Fruit fly (Drosophila melanogaster): ENCODE data around the gene RhoGAP16F.
A peak's percentile ranks its signal among the peaks of the same experiment; 100 is the strongest.

The RhoGAP16F gene

DNA sequence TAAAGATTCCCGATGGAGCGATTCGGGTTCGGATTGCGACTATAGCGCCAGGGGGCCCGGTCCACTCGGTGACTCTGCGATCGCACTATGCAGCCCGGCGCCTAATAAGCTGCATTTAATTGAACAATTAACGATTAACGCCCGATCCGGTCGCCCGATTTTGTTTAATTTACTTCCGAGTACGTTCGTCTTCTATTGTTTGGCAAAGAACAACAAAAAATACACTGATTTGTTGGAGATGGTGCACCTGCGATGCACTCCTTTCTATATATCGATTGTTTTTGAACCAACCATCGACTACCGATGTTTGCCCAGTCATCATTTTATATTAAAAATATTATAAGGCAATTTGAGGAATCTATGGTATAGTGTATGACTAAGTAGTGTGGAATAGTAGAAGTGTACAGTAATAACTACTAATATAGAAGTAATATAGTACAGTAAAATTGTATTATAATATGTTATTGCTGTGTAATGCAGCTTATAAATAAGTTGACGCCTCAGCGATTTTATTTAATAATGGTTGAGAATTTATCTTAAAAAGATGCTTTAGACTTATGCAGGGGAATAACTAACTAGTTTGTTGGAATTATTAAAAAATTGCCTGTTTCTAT lies 8.3 kb downstream of the RhoGAP16F start, which contains the start of gene Mvb12:
Gene Mvb12 (minus strand): TSS at position 217 of the 614 bp plus-strand sequence.
- TF ChIP-seq klu (GFP tag; IDR thresholded peaks at IDR 0.05): no peak
- TF ChIP-seq Jarid2 (GFP tag; optimal IDR thresholded peaks at IDR 0.05): peak; percentile 62
- TF ChIP-seq CG7745 (tag; optimal IDR thresholded peaks at IDR 0.05): no peak
- TF ChIP-seq Doc3 (GFP tag; IDR thresholded peaks at IDR 0.05; ENCODE audit: partially characterized antibody): peak; percentile 51; the same call in 2 of the 3 replicates
- TF ChIP-seq pan (optimal IDR thresholded peaks at IDR 0.05): no peak
- no peak for TF ChIP-seq pan (GFP tag; optimal IDR thresholded peaks at IDR 0.05 in 1 of 2, IDR thresholded peaks at IDR 0.05 in 1 of 2)
- peak; percentile 57 for TF ChIP-seq BEAF-32 (GFP tag; optimal IDR thresholded peaks at IDR 0.05)
- peak; percentile 45 for TF ChIP-seq CG15601 (tag; optimal IDR thresholded peaks at IDR 0.05)
- 0 out of 2 replicates have a peak, but pooled peaks have one; percentile 15 for TF ChIP-seq Xrp1 (GFP tag; IDR thresholded peaks at IDR 0.05)
- peak; percentile 20 for TF ChIP-seq CG10147 (GFP tag; optimal IDR thresholded peaks at IDR 0.05)
- TF ChIP-seq ATbp (GFP tag; optimal IDR thresholded peaks at IDR 0.05): peak; percentile 46
- no peak for TF ChIP-seq CG14441 (GFP tag; IDR thresholded peaks at IDR 0.05)
- TF ChIP-seq Sox102F (GFP tag; optimal IDR thresholded peaks at IDR 0.05): peak; percentile 18
- no peak for TF ChIP-seq Lhr (GFP tag; optimal IDR thresholded peaks at IDR 0.05)
- peak; percentile 38 for TF ChIP-seq Scr (GFP tag; IDR thresholded peaks at IDR 0.05; ENCODE audit: partially characterized antibody)
- TF ChIP-seq CG1529 (GFP tag; optimal IDR thresholded peaks at IDR 0.05): peak; percentile 27
- no peak for TF ChIP-seq peb (GFP tag; IDR thresholded peaks at IDR 0.05)
- no peak for TF ChIP-seq CG34376 (GFP tag; optimal IDR thresholded peaks at IDR 0.05)
- peak; percentile 13 for TF ChIP-seq CoRest (tag; optimal IDR thresholded peaks at IDR 0.05)
- peak; percentile 35 for TF ChIP-seq sqz (GFP tag; optimal IDR thresholded peaks at IDR 0.05)
- TF ChIP-seq Dad (GFP tag; optimal IDR thresholded peaks at IDR 0.05): no peak
- peak in 1 of 2 experiments; percentile 37 for TF ChIP-seq bsh (GFP tag; optimal IDR thresholded peaks at IDR 0.05)
- TF ChIP-seq CG11723 (GFP tag; optimal IDR thresholded peaks at IDR 0.05): no peak
- 0 out of 2 replicates have a peak, but pooled peaks have one; percentile 20 for TF ChIP-seq ara (GFP tag; IDR thresholded peaks at IDR 0.05)
- TF ChIP-seq mld (GFP tag; IDR thresholded peaks at IDR 0.05; ENCODE audit: partially characterized antibody): 0 out of 3 replicates have a peak, but pooled peaks have one; percentile 27
- TF ChIP-seq NfI (GFP tag; optimal IDR thresholded peaks at IDR 0.05): no peak
- no peak for TF ChIP-seq CG7928 (GFP tag; optimal IDR thresholded peaks at IDR 0.05)
- peak; percentile 38 for TF ChIP-seq unpg (GFP tag; optimal IDR thresholded peaks at IDR 0.05)
- no peak for TF ChIP-seq odd (GFP tag; optimal IDR thresholded peaks at IDR 0.05)
- no peak for TF ChIP-seq Dek (tag; optimal IDR thresholded peaks at IDR 0.05)
- peak; percentile 58 for TF ChIP-seq row (GFP tag; IDR thresholded peaks at IDR 0.05)
- peak; percentile 17 for TF ChIP-seq CG2202 (tag; optimal IDR thresholded peaks at IDR 0.05)
- TF ChIP-seq unc-4 (GFP tag; IDR thresholded peaks at IDR 0.05; ENCODE audit: partially characterized antibody): peak; percentile 37
- TF ChIP-seq seq (GFP tag; IDR thresholded peaks at IDR 0.05): 0 out of 2 replicates have a peak, but pooled peaks have one; percentile 17
- TF ChIP-seq ci (GFP tag; IDR thresholded peaks at IDR 0.05): peak; percentile 60; the same call in 2 of the 3 replicates
- no peak for TF ChIP-seq zfh1 (GFP tag; IDR thresholded peaks at IDR 0.05)
- TF ChIP-seq CG2712 (tag; optimal IDR thresholded peaks at IDR 0.05): peak; percentile 18
- no peak for TF ChIP-seq p53 (GFP tag; optimal IDR thresholded peaks at IDR 0.05)
- TF ChIP-seq Sox100B (GFP tag; optimal IDR thresholded peaks at IDR 0.05): peak; percentile 30
- TF ChIP-seq CG2120 (GFP tag; optimal IDR thresholded peaks at IDR 0.05): no peak
- TF ChIP-seq Gsc (GFP tag; IDR thresholded peaks at IDR 0.05): no peak
- peak; percentile 13 for TF ChIP-seq CG9727 (GFP tag; optimal IDR thresholded peaks at IDR 0.05)
- no peak for TF ChIP-seq CG10543 (GFP tag; optimal IDR thresholded peaks at IDR 0.05)
- peak; percentile 4 for TF ChIP-seq Xbp1 (GFP tag; optimal IDR thresholded peaks at IDR 0.05)
- TF ChIP-seq chinmo (GFP tag; IDR thresholded peaks at IDR 0.05; ENCODE audit: partially characterized antibody): no peak
- no peak for TF ChIP-seq hkb (optimal IDR thresholded peaks at IDR 0.05)
- peak; percentile 44 for TF ChIP-seq hkb (GFP tag; IDR thresholded peaks at IDR 0.05)
- peak; percentile 50; the same call in 2 of the 3 replicates for TF ChIP-seq CG14860 (GFP tag; IDR thresholded peaks at IDR 0.05; ENCODE audit: partially characterized antibody)

All from whole organism, embryonic.